Worm (Caenorhabditis elegans): ENCODE data around the gene C50D2.7.

The C50D2.7 gene

ce11 chrII:43640-44039, 51.4 kb downstream of the C50D2.7 start, which contains the start of gene nfyc-1:
TSS of gene nfyc-1 (plus strand) at chrII:43907.
- peak; percentile 79 for TF ChIP-seq W03F9.2 (tag; optimal IDR thresholded peaks at IDR 0.05)
- TF ChIP-seq him-1 (tag; optimal IDR thresholded peaks at IDR 0.05), result no peak

Data from whole organism, L4/young adult.